Worm (Caenorhabditis elegans) whole organism, late embryonic: ENCODE measurements around the gene atp-2.

ENCODE experiments used
- C08G9.2 ChIP-seq: sonication (generic microtip); optimal IDR thresholded peaks from 2 replicates; lab custom pipeline; 2016; ENCODE audit warnings: mild to moderate bottlenecking, missing genetic modification characterization, moderate library complexity, missing compliant biosample characterization
- C38D4.7 ChIP-seq: fragments of 200-800 bp; sonication (Bioruptor generic); optimal IDR thresholded peaks from 2 replicates; lab custom pipeline; 2018; ENCODE audit warnings: mild to moderate bottlenecking, missing genetic modification characterization, moderate library complexity, missing compliant biosample characterization
- K09A11.1 ChIP-seq: sonication (generic microtip); optimal IDR thresholded peaks from 2 replicates; lab custom pipeline; 2017; ENCODE audit warnings: antibody characterized with exemption, mild to moderate bottlenecking, missing genetic modification characterization, missing compliant biosample characterization; ENCODE audit not compliant: insufficient read depth
- ahr-1 ChIP-seq: sonication (generic microtip); optimal IDR thresholded peaks from 2 replicates; lab custom pipeline; 2016; ENCODE audit warnings: missing genetic modification characterization, missing compliant biosample characterization
- ama-1 ChIP-seq: fragments of 150-350 bp; optimal IDR thresholded peaks from 2 replicates; lab custom pipeline; 2014
- ceh-48 ChIP-seq: sonication (generic microtip); optimal IDR thresholded peaks from 2 replicates; lab custom pipeline; 2016; ENCODE audit warnings: missing genetic modification characterization, inconsistent platforms, missing compliant biosample characterization
- ceh-6 ChIP-seq: fragments of 200-800 bp; sonication (Bioruptor generic); optimal IDR thresholded peaks from 2 replicates; lab custom pipeline; 2018; ENCODE audit warnings: mild to moderate bottlenecking, missing genetic modification characterization, missing compliant biosample characterization
- dmd-4 ChIP-seq: sonication (generic microtip); optimal IDR thresholded peaks from 2 replicates; lab custom pipeline; 2016; ENCODE audit warnings: borderline replicate concordance, missing genetic modification characterization, missing compliant biosample characterization
- elt-2 ChIP-seq: sonication (generic microtip); optimal IDR thresholded peaks from 2 replicates; lab custom pipeline; 2016; ENCODE audit warnings: missing genetic modification reagents, missing genetic modification characterization, missing compliant biosample characterization
- eyg-1 ChIP-seq: sonication (generic microtip); optimal IDR thresholded peaks from 2 replicates; lab custom pipeline; 2016; ENCODE audit warnings: missing genotype, missing genetic modification characterization, missing compliant biosample characterization
- fax-1 ChIP-seq: sonication (generic microtip); optimal IDR thresholded peaks from 2 replicates; lab custom pipeline; 2016; ENCODE audit warnings: missing genotype, missing genetic modification characterization, missing compliant biosample characterization
- fkh-6 ChIP-seq: sonication (generic microtip); optimal IDR thresholded peaks from 2 replicates; lab custom pipeline; 2016; ENCODE audit warnings: missing genetic modification characterization, missing compliant biosample characterization
- gmeb-2 ChIP-seq: sonication (generic microtip); optimal IDR thresholded peaks from 2 replicates; lab custom pipeline; 2016; ENCODE audit warnings: missing genetic modification characterization, inconsistent platforms, missing compliant biosample characterization
- hlh-6 ChIP-seq: sonication (generic microtip); optimal IDR thresholded peaks from 2 replicates; lab custom pipeline; 2016; ENCODE audit warnings: missing genotype, missing genetic modification characterization, missing compliant biosample characterization
- hlh-8 ChIP-seq: sonication (generic microtip); optimal IDR thresholded peaks from 2 replicates; lab custom pipeline; 2016; ENCODE audit warnings: missing genotype, missing genetic modification characterization, missing compliant biosample characterization
- lim-6 ChIP-seq: sonication (generic microtip); optimal IDR thresholded peaks from 2 replicates; lab custom pipeline; 2016; ENCODE audit warnings: missing genetic modification characterization, missing compliant biosample characterization
- madf-2 ChIP-seq: sonication (generic microtip); optimal IDR thresholded peaks from 2 replicates; lab custom pipeline; 2017; ENCODE audit warnings: missing genetic modification characterization, missing compliant biosample characterization
- mec-3 ChIP-seq: sonication (generic microtip); optimal IDR thresholded peaks from 2 replicates; lab custom pipeline; 2016; ENCODE audit warnings: borderline replicate concordance, missing genetic modification characterization, missing compliant biosample characterization
- nfya-1 ChIP-seq: sonication (generic microtip); optimal IDR thresholded peaks from 2 replicates; lab custom pipeline; 2017; ENCODE audit warnings: missing genetic modification characterization, mild to moderate bottlenecking, missing compliant biosample characterization, antibody characterized with exemption, moderate library complexity
- npax-4 ChIP-seq: sonication (generic microtip); optimal IDR thresholded peaks from 2 replicates; lab custom pipeline; 2016; ENCODE audit warnings: missing genetic modification characterization, missing compliant biosample characterization
- odd-2 ChIP-seq: sonication (generic microtip); optimal IDR thresholded peaks from 2 replicates; lab custom pipeline; 2017; ENCODE audit warnings: antibody characterized with exemption, mild to moderate bottlenecking, missing genetic modification characterization, missing compliant biosample characterization
- pat-9 ChIP-seq: fragments of 200-800 bp; sonication (Bioruptor generic); optimal IDR thresholded peaks from 2 replicates; lab custom pipeline; 2018; ENCODE audit warnings: mild to moderate bottlenecking, missing genetic modification characterization, moderate library complexity, missing compliant biosample characterization
- pha-4 ChIP-seq: fragments of 150-350 bp; optimal IDR thresholded peaks from 2 replicates; lab custom pipeline; 2018; ENCODE audit warnings: missing biosample characterization, missing genetic modification reagents, missing genetic modification characterization
- pqm-1 ChIP-seq: sonication (generic microtip); optimal IDR thresholded peaks from 2 replicates; lab custom pipeline; 2016; ENCODE audit warnings: missing genetic modification characterization, missing compliant biosample characterization
- rnt-1 ChIP-seq: sonication (generic microtip); optimal IDR thresholded peaks from 2 replicates; lab custom pipeline; 2016; ENCODE audit warnings: missing genetic modification characterization, missing compliant biosample characterization
- sdc-2 ChIP-seq: sonication (generic microtip); optimal IDR thresholded peaks from 2 replicates; lab custom pipeline; 2016; ENCODE audit warnings: missing genotype, missing genetic modification characterization, missing compliant biosample characterization
- sox-4 ChIP-seq: sonication (generic microtip); optimal IDR thresholded peaks from 2 replicates; lab custom pipeline; 2017; ENCODE audit warnings: mild to moderate bottlenecking, missing genetic modification characterization, inconsistent platforms, missing compliant biosample characterization
- syd-9 ChIP-seq: sonication (generic microtip); optimal IDR thresholded peaks from 2 replicates; lab custom pipeline; 2016; ENCODE audit warnings: mild to moderate bottlenecking, missing genetic modification characterization, moderate library complexity, missing compliant biosample characterization
- tbx-7 ChIP-seq: sonication (generic microtip); optimal IDR thresholded peaks from 2 replicates; lab custom pipeline; 2016; ENCODE audit warnings: missing genotype, missing genetic modification characterization, missing compliant biosample characterization
- unc-3 ChIP-seq, 2 experiments: fragments of 200-800 bp in 1 of 2; sonication (Bioruptor generic) in 1 of 2; sonication (generic microtip) in 1 of 2; conservative IDR thresholded peaks in 1 of 2; optimal IDR thresholded peaks in 1 of 2; 2 replicates each; pipeline versions ENCODE4 v1.3.6 to Lab custom; 2016 to 2022; ENCODE audit warnings: missing compliant biosample characterization in 2 of 2, missing genetic modification characterization in 2 of 2, missing genetic modification reagents in 1 of 2
- unc-55 ChIP-seq: sonication (generic microtip); optimal IDR thresholded peaks from 2 replicates; lab custom pipeline; 2017; ENCODE audit warnings: missing biosample characterization, missing genetic modification reagents, missing genetic modification characterization
- unc-86 ChIP-seq: sonication (generic microtip); optimal IDR thresholded peaks from 2 replicates; lab custom pipeline; 2016; ENCODE audit warnings: missing genetic modification characterization, missing compliant biosample characterization
- zip-5 ChIP-seq: sonication (generic microtip); optimal IDR thresholded peaks from 2 replicates; lab custom pipeline; 2016; ENCODE audit warnings: missing genetic modification characterization, missing compliant biosample characterization

atp-2 gene

DNA sequence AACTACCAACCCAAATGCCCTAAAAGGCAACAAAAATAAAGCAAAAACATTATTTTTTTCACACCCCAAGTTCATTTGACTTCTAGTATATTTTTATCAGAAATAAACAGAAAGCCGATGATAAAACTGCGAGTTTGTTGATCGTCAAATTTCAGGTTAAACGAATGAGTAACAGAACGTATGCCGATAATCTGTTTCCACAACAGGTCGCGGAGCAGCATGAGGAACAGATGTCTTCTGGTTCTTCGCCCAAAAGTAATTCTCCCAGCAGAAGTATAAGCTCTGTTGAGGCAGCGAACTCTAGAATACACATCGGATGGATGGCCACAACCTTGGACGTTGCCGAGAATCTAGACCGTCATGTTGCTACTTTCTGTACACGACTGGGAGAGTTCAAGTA is 2.2 kb downstream of the atp-2 start, which contains the start of gene prmt-5:
prmt-5 (plus strand) TSS at position 141 of the 400 bp plus-strand sequence.
- TF ChIP-seq ahr-1 (tag; lab: Kevin White, UChicago) (no peak), hlh-8 (tag; lab: Kevin White, UChicago) (no peak), pat-9 (no peak), sdc-2 (tag; lab: Kevin White, UChicago) (no peak), eyg-1 (tag; lab: Kevin White, UChicago) (no peak), mec-3 (tag; lab: Kevin White, UChicago) (no peak), ama-1 (lab: Kevin White, UChicago) (no peak), lim-6 (no peak), tbx-7 (tag; lab: Kevin White, UChicago) (no peak), C38D4.7 (GFP tag; lab: Kevin White, UChicago) (no peak), fkh-6 (no peak), syd-9 (tag; lab: Kevin White, UChicago) (no peak), ceh-6 (no peak), pqm-1 (no peak), madf-2 (tag; lab: Kevin White, UChicago) (no peak)

- no peak for TF ChIP-seq elt-2 (tag; lab: Kevin White, UChicago)
Measured at ce11 chrIII:5233140-5233539, 4.9 kb downstream of the atp-2 start.

DNA sequence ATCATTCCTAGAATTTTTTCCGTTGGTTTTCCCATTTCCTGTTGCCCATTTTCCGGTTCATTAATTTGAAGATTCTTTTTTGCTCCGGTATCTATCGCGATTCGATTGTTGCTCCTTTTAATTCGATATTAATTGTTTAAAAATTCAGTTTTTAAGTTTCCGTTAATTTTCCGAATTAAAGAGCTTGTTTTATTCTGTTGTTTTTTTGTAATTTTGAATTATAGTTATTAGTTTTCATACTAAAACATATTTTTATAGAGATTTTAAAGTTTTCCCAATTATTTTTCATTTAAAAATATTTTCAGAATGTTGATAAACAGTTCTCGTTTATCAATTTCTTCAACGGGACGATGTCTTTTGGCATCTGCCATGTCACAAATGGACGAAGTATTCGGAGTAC is 6.1 kb downstream of the atp-2 start, which contains the start of gene mrps-26:
mrps-26 (plus strand) TSS at position 301 of the 400 bp plus-strand sequence.
- no peak for TF ChIP-seq C08G9.2 (tag; lab: Kevin White, UChicago)
- no peak for TF ChIP-seq unc-86 (tag; lab: Kevin White, UChicago)
- no peak for TF ChIP-seq hlh-8 (tag; lab: Kevin White, UChicago)
- no peak for TF ChIP-seq fkh-6
- no peak for TF ChIP-seq sox-4 (tag; lab: Kevin White, UChicago)
- no peak for TF ChIP-seq unc-3 (GFP tag; conservative IDR thresholded peaks at IDR 0.05; lab: Robert Waterston, UW)
- no peak for TF ChIP-seq unc-3 (tag; optimal IDR thresholded peaks at IDR 0.05; lab: Kevin White, UChicago)
- TF ChIP-seq hlh-6 (tag; lab: Kevin White, UChicago) = no peak
- no peak for TF ChIP-seq pha-4 (tag; lab: Kevin White, UChicago)
- TF ChIP-seq elt-2 (tag; lab: Kevin White, UChicago) = no peak
- no peak for TF ChIP-seq odd-2
- TF ChIP-seq syd-9 (tag; lab: Kevin White, UChicago) = no peak
- no peak for TF ChIP-seq dmd-4 (tag; lab: Kevin White, UChicago)
- no peak for TF ChIP-seq ama-1 (lab: Kevin White, UChicago)
- no peak for TF ChIP-seq zip-5
- TF ChIP-seq unc-55 (GFP tag; lab: Kevin White, UChicago) = no peak
- no peak for TF ChIP-seq lim-6

DNA sequence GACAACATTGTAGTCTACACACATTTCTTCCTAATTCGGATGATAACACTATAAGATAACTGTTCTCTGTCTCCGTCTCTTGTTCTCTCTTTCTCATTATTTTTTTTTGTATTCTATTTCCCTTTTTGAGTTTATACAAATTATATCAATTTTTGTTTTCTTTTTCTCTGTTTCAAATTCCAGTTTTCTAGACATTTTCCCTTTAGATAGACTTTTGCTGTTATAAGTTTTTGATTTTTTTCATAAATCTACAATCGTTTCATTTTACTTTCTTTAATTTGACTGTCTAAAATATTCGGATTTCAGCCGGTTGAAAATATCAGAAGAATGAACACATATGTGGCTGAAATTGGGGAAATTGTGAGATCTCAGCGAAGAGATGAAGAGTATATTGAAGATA is 7.9 kb downstream of the atp-2 start, which contains the start of gene prx-10:
prx-10 (plus strand) TSS at position 301 of the 400 bp plus-strand sequence.
- TF ChIP-seq fax-1 (no peak), rnt-1 (tag; lab: Kevin White, UChicago) (no peak), gmeb-2 (tag; lab: Kevin White, UChicago) (no peak), ceh-48 (tag; lab: Kevin White, UChicago) (no peak), nfya-1 (tag; lab: Kevin White, UChicago) (no peak), syd-9 (tag; lab: Kevin White, UChicago) (no peak), odd-2 (no peak), npax-4 (tag; lab: Kevin White, UChicago) (no peak)

DNA sequence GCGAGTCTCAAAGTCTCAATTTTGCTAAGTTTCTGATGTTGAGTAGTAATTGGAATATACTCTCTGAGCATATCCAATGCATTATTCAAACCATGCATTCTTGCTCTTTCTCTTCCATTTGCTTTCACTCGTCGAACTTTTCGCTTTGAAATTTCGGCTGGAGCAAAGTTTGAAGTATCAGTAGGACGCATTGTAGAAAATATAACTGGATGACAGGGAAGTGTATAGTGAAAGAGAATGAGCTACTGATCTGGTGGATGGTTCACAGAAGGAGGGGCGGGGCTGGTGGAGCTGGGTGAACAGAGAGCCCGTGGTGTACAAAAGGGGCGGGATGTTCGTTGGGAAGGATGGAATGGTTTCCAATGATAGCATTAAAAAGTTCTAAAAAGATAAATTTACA is 13.6 kb downstream of the atp-2 start:
- TF ChIP-seq unc-86 (tag; lab: Kevin White, UChicago) (no peak), ahr-1 (tag; lab: Kevin White, UChicago) (no peak), ceh-48 (tag; lab: Kevin White, UChicago) (no peak), K09A11.1 (no peak)
- TF ChIP-seq, all 69 proteins: peak for 0
